Worm (Caenorhabditis elegans) whole organism, L2 larva: ENCODE results near the gene sir-2.1.

Experiments
- ZK546.5 ChIP-seq: sonication (generic microtip); optimal IDR thresholded peaks from 2 replicates; lab custom pipeline; 2017; ENCODE audit warnings: missing biosample characterization, missing genetic modification characterization
- elt-3 ChIP-seq: sonication (generic microtip); optimal IDR thresholded peaks from 2 replicates; lab custom pipeline; 2017; ENCODE audit warnings: missing biosample characterization, missing genetic modification characterization
- unc-62 ChIP-seq: fragments of 150-350 bp; optimal IDR thresholded peaks from 2 replicates; lab custom pipeline; 2014; ENCODE audit warnings: missing biosample characterization, missing genetic modification reagents, missing genetic modification characterization
- ztf-11 ChIP-seq: sonication (generic microtip); optimal IDR thresholded peaks from 2 replicates; lab custom pipeline; 2017; ENCODE audit warnings: missing biosample characterization, missing genetic modification characterization

ce11 chrIV:10349871-10350640 is 16.0 kb downstream of the sir-2.1 start, which contains the start of the genes unc-43 and Y43C5B.3:
- TF ChIP-seq elt-3: no peak
- TF ChIP-seq unc-62 (GFP tag; lab: Kevin White, UChicago): no peak
- no peak for TF ChIP-seq ztf-11 (tag; lab: Kevin White, UChicago)
- no peak for TF ChIP-seq ZK546.5
